Worm (Caenorhabditis elegans): ENCODE data around the gene popl-7.
A peak's percentile ranks its signal among the peaks of the same experiment; 100 is the strongest.

The popl-7 gene

DNA sequence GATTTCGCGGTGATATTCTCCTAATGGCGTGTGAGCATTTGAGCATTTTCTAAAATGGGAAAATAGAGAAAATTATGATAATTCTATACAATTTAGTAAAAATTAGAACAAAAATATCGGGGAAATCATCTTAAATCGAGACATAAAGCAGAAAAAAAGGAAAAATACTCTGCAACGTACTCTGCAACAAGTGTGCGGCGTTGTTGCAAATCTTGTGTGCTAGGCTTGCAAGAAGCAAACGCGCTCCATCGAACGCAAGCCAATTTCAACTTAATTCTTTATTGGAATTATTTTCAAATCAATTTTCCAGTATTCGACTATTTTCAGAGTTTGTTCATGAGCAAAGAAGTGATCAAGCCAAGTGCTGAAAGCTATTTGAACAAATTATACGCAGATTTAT, 15.6 kb downstream of the popl-7 start, which contains the start of the genes Y62E10A.20, Y62E10A.23 and mdt-9 (continued):
- TF ChIP-seq unc-98 (GFP tag; IDR thresholded peaks at IDR 0.05) (no peak), fkh-8 (tag; optimal IDR thresholded peaks at IDR 0.05) (peak; percentile 77), pax-3 (tag; optimal IDR thresholded peaks at IDR 0.05) (peak; percentile 31), sox-4 (tag; optimal IDR thresholded peaks at IDR 0.05) (peak; percentile 18), nhr-90 (tag; optimal IDR thresholded peaks at IDR 0.05; ENCODE audit: poor library complexity) (peak; percentile 65), snu-23 (GFP tag; optimal IDR thresholded peaks at IDR 0.05) (peak; percentile 83), lir-3 (tag; optimal IDR thresholded peaks at IDR 0.05; ENCODE audit: poor library complexity) (peak; percentile 65), tbx-2 (tag; optimal IDR thresholded peaks at IDR 0.05) (peak; percentile 75), sup-37 (GFP tag; optimal IDR thresholded peaks at IDR 0.05) (no peak), blmp-1 (tag; optimal IDR thresholded peaks at IDR 0.05) (peak; percentile 75), ztf-4 (tag; optimal IDR thresholded peaks at IDR 0.05) (no peak), pqm-1 (tag; optimal IDR thresholded peaks at IDR 0.05) (no peak), hlh-4 (tag; optimal IDR thresholded peaks at IDR 0.05) (no peak), lin-15B (tag; optimal IDR thresholded peaks at IDR 0.05) (peak; percentile 89), nhr-77 (tag; optimal IDR thresholded peaks at IDR 0.05) (peak; percentile 41), lsy-2 (tag; optimal IDR thresholded peaks at IDR 0.05) (peak; percentile 81 to 91), mef-2 (tag; optimal IDR thresholded peaks at IDR 0.05) (no peak), mab-9 (GFP tag; IDR thresholded peaks at IDR 0.05) (no peak), nhr-237 (tag; optimal IDR thresholded peaks at IDR 0.05) (no peak), ceh-63 (GFP tag; optimal IDR thresholded peaks at IDR 0.05) (no peak), zip-4 (GFP tag; optimal IDR thresholded peaks at IDR 0.05) (no peak), nhr-20 (tag; optimal IDR thresholded peaks at IDR 0.05) (peak; percentile 72), ceh-90 (tag; optimal IDR thresholded peaks at IDR 0.05) (no peak), nhr-12 (tag; optimal IDR thresholded peaks at IDR 0.05) (no peak), vab-15 (tag; optimal IDR thresholded peaks at IDR 0.05) (peak; percentile 69), nhr-76 (tag; optimal IDR thresholded peaks at IDR 0.05) (no peak), ces-1 (GFP tag; optimal IDR thresholded peaks at IDR 0.05) (no peak), ets-5 (GFP tag; IDR thresholded peaks at IDR 0.05) (no peak), F16B12.6 (tag; optimal IDR thresholded peaks at IDR 0.05) (peak; percentile 19), fkh-4 (tag; optimal IDR thresholded peaks at IDR 0.05; ENCODE audit: borderline replicate concordance) (no peak), ama-1 (optimal IDR thresholded peaks at IDR 0.05) (no peak), lin-14 (GFP tag; optimal IDR thresholded peaks at IDR 0.05) (peak; percentile 76)

ce11 chrIV:13386903-13387302, 16.4 kb downstream of the popl-7 start, which contains the start of gene lsm-3:
lsm-3 (plus strand) TSS chrIV:13387203.
- TF ChIP-seq hpl-2 (GFP tag; optimal IDR thresholded peaks at IDR 0.05), result no peak
- TF ChIP-seq xbp-1 (tag; optimal IDR thresholded peaks at IDR 0.05), result no peak
- no peak for TF ChIP-seq Y116A8C.19 (tag; optimal IDR thresholded peaks at IDR 0.05; ENCODE audit: borderline replicate concordance)

DNA sequence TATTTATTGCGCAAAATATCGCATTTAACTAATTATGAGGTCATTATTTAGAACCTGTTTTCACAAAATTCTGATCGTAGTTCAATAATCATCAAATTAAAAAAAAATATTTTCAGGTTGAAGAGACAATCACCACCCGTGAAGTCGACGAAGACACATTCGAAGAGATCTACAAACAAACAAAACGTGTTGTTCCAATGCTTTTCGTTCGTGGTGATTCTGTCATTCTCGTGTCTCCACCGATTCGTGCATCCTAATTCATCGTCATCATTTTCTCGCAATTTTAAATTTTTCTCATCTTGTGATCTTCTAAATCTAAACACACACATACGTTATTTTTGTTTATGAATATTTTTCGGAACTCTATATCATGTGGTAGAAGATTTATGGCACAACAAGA, 18.3 kb downstream of the popl-7 start:
- TF ChIP-seq C34B4.2 (tag; optimal IDR thresholded peaks at IDR 0.05) (no peak), tbx-2 (tag; optimal IDR thresholded peaks at IDR 0.05) (peak; percentile 12), aly-2 (tag; optimal IDR thresholded peaks at IDR 0.05) (peak; percentile 47), lsy-2 (tag; optimal IDR thresholded peaks at IDR 0.05) (no peak), snu-23 (GFP tag; optimal IDR thresholded peaks at IDR 0.05) (peak; percentile 17), sox-4 (tag; optimal IDR thresholded peaks at IDR 0.05) (no peak), nhr-47 (tag; optimal IDR thresholded peaks at IDR 0.05) (peak; percentile 16), nhr-90 (tag; optimal IDR thresholded peaks at IDR 0.05; ENCODE audit: poor library complexity) (peak; percentile 30), mep-1 (tag; optimal IDR thresholded peaks at IDR 0.05) (no peak), nhr-71 (tag; optimal IDR thresholded peaks at IDR 0.05) (peak; percentile 42), nhr-20 (tag; optimal IDR thresholded peaks at IDR 0.05) (peak; percentile 3), unc-130 (tag; optimal IDR thresholded peaks at IDR 0.05) (no peak), nhr-85 (tag) (peak; percentile 65)

All from whole organism, L1 larva.